Worm (Caenorhabditis elegans) whole organism, L4 larva: ENCODE measurements around the gene ZK470.2.

Experiments used
- F26F4.8 ChIP-seq: fragments of 200-800 bp; sonication (Bioruptor generic); conservative IDR thresholded peaks from 2 replicates; pipeline ENCODE4 v1.3.6; 2022; ENCODE audit warnings: missing genetic modification characterization, missing compliant biosample characterization
- F37D6.2 ChIP-seq: sonication (generic microtip); optimal IDR thresholded peaks from 2 replicates; lab custom pipeline; 2016; ENCODE audit warnings: mild to moderate bottlenecking, missing genetic modification characterization, missing compliant biosample characterization
- F44E2.7 ChIP-seq: fragments of 200-800 bp; sonication (Bioruptor generic); IDR thresholded peaks from 2 replicates; pipeline ENCODE4 v2.1.2; 2022; ENCODE audit warnings: missing genetic modification characterization, missing compliant biosample characterization
- F49E8.2 ChIP-seq: sonication (generic microtip); optimal IDR thresholded peaks from 2 replicates; lab custom pipeline; 2016; ENCODE audit warnings: missing compliant biosample characterization, mild to moderate bottlenecking, missing genetic modification characterization, borderline replicate concordance
- Y105C5A.15 ChIP-seq: fragments of 200-800 bp; sonication (Bioruptor generic); IDR thresholded peaks from 2 replicates; pipeline ENCODE4 v1.3.6; 2022; ENCODE audit warnings: missing genetic modification characterization, missing compliant biosample characterization
- Y75B8A.6 ChIP-seq: fragments of 200-800 bp; sonication (Bioruptor generic); IDR thresholded peaks from 2 replicates; pipeline ENCODE4 v1.3.6; 2022; ENCODE audit warnings: missing genetic modification reagents, missing genetic modification characterization, missing compliant biosample characterization
- ZK337.2 ChIP-seq: fragments of 200-800 bp; sonication (Bioruptor generic); IDR thresholded peaks from 2 replicates; pipeline ENCODE4 v1.3.6; 2022; ENCODE audit warnings: missing genetic modification reagents, missing genetic modification characterization, missing compliant biosample characterization
- ZK546.5 ChIP-seq, 2 experiments: sonication (generic microtip); optimal IDR thresholded peaks; 2 replicates each; lab custom pipeline; 2017; ENCODE audit warnings: missing biosample characterization in 2 of 2, missing genetic modification characterization in 2 of 2
- aha-1 ChIP-seq: fragments of 150-350 bp; peaks from one replicate; lab custom pipeline; 2014; ENCODE audit warnings: missing biosample characterization, missing genetic modification characterization
- ceh-28 ChIP-seq: fragments of 150-350 bp; optimal IDR thresholded peaks from 2 replicates; lab custom pipeline; 2014; ENCODE audit warnings: missing biosample characterization, missing genetic modification reagents, missing genetic modification characterization
- cey-2 ChIP-seq: sonication (generic microtip); optimal IDR thresholded peaks from 3 replicates; lab custom pipeline; 2017; ENCODE audit warnings: missing genetic modification characterization, mild to moderate bottlenecking, missing compliant biosample characterization, antibody characterized with exemption, borderline replicate concordance; ENCODE audit not compliant: insufficient read depth
- daf-16 ChIP-seq, 3 experiments: sonication (generic microtip); optimal IDR thresholded peaks; 2 replicates each; lab custom pipeline; 2016 to 2017; ENCODE audit warnings: missing genetic modification characterization in 3 of 3, missing genetic modification reagents in 3 of 3, mild to moderate bottlenecking in 2 of 3, missing compliant biosample characterization in 2 of 3, missing biosample characterization in 1 of 3, moderate library complexity in 1 of 3
- duxl-1 ChIP-seq: sonication (generic microtip); optimal IDR thresholded peaks from 2 replicates; lab custom pipeline; 2016; ENCODE audit warnings: mild to moderate bottlenecking, missing genetic modification characterization, moderate library complexity, missing compliant biosample characterization; ENCODE audit not compliant: poor library complexity
- jun-1 ChIP-seq: fragments of 150-350 bp; optimal IDR thresholded peaks from 2 replicates; lab custom pipeline; 2014; ENCODE audit warnings: missing biosample characterization, missing genetic modification reagents, missing genetic modification characterization
- lin-1 ChIP-seq: fragments of 200-800 bp; sonication (Bioruptor generic); IDR thresholded peaks from 2 replicates; pipeline ENCODE4 v1.3.6; 2022; ENCODE audit warnings: missing genetic modification reagents, missing genetic modification characterization, missing compliant biosample characterization
- lin-13 ChIP-seq: fragments of 150-350 bp; optimal IDR thresholded peaks from 2 replicates; lab custom pipeline; 2014; ENCODE audit warnings: missing biosample characterization, missing genetic modification reagents, missing genetic modification characterization
- lin-38 ChIP-seq: fragments of 200-800 bp; sonication (Bioruptor generic); IDR thresholded peaks from 2 replicates; pipeline ENCODE4 v1.3.6; 2022; ENCODE audit warnings: missing genetic modification reagents, missing genetic modification characterization, missing compliant biosample characterization
- mes-2 ChIP-seq: sonication (generic microtip); optimal IDR thresholded peaks from 2 replicates; lab custom pipeline; 2016; ENCODE audit warnings: missing genotype, mild to moderate bottlenecking, missing genetic modification characterization, missing compliant biosample characterization; ENCODE audit not compliant: poor library complexity, severe bottlenecking
- mxl-3 ChIP-seq: fragments of 200-800 bp; sonication (Bioruptor generic); optimal IDR thresholded peaks from 2 replicates; lab custom pipeline; 2018; ENCODE audit warnings: mild to moderate bottlenecking, missing genetic modification characterization, missing compliant biosample characterization
- nhr-111 ChIP-seq: fragments of 200-800 bp; sonication (Bioruptor generic); optimal IDR thresholded peaks from 2 replicates; lab custom pipeline; 2018; ENCODE audit warnings: mild to moderate bottlenecking, missing genetic modification characterization, missing compliant biosample characterization
- nhr-25 ChIP-seq: sonication (generic microtip); optimal IDR thresholded peaks from 2 replicates; lab custom pipeline; 2017; ENCODE audit warnings: missing genetic modification characterization, mild to moderate bottlenecking, missing compliant biosample characterization, antibody characterized with exemption, moderate library complexity, borderline replicate concordance; ENCODE audit not compliant: insufficient read depth
- nhr-42 ChIP-seq: fragments of 200-800 bp; sonication (Bioruptor generic); IDR thresholded peaks from 2 replicates; pipeline ENCODE4 v1.3.6; 2022; ENCODE audit warnings: missing genetic modification characterization, missing compliant biosample characterization
- nhr-77 ChIP-seq: fragments of 150-350 bp; optimal IDR thresholded peaks from 2 replicates; lab custom pipeline; 2014; ENCODE audit warnings: missing biosample characterization, missing genetic modification characterization
- saeg-2 ChIP-seq: fragments of 200-800 bp; sonication (Bioruptor generic); IDR thresholded peaks from 2 replicates; pipeline ENCODE4 v1.3.6; 2022; ENCODE audit warnings: missing genetic modification reagents, missing genetic modification characterization, missing compliant biosample characterization
- sdz-12 ChIP-seq: fragments of 200-800 bp; sonication (Bioruptor generic); optimal IDR thresholded peaks from 2 replicates; lab custom pipeline; 2018; ENCODE audit warnings: mild to moderate bottlenecking, missing genetic modification characterization, missing compliant biosample characterization
- skn-1 ChIP-seq: fragments of 150-350 bp; optimal IDR thresholded peaks from 2 replicates; lab custom pipeline; 2014; ENCODE audit warnings: missing biosample characterization, missing genetic modification characterization
- snpc-1.2 ChIP-seq: fragments of 200-800 bp; sonication (Bioruptor generic); IDR thresholded peaks from 2 replicates; pipeline ENCODE4 v1.3.6; 2022; ENCODE audit warnings: missing genetic modification reagents, missing genetic modification characterization, missing compliant biosample characterization
- snpc-4 ChIP-seq: fragments of 150-350 bp; optimal IDR thresholded peaks from 2 replicates; lab custom pipeline; 2014; ENCODE audit warnings: missing biosample characterization, missing genetic modification characterization
- spr-3 ChIP-seq: fragments of 200-800 bp; sonication (Bioruptor generic); optimal IDR thresholded peaks from 2 replicates; lab custom pipeline; 2018; ENCODE audit warnings: mild to moderate bottlenecking, missing genetic modification characterization, missing compliant biosample characterization
- tra-1 ChIP-seq: fragments of 200-800 bp; sonication (Bioruptor generic); IDR thresholded peaks from 2 replicates; pipeline ENCODE4 v1.3.6; 2022; ENCODE audit warnings: missing genetic modification reagents, missing genetic modification characterization, missing compliant biosample characterization
- vab-7 ChIP-seq: fragments of 200-800 bp; sonication (Bioruptor generic); IDR thresholded peaks from 2 replicates; pipeline ENCODE4 v1.3.6; 2022; ENCODE audit warnings: missing genetic modification reagents, missing genetic modification characterization, missing compliant biosample characterization
- zag-1 ChIP-seq: fragments of 150-350 bp; optimal IDR thresholded peaks from 2 replicates; lab custom pipeline; 2014; ENCODE audit warnings: missing biosample characterization, missing genetic modification characterization
- zfp-2 ChIP-seq: sonication (generic microtip); optimal IDR thresholded peaks from 2 replicates; lab custom pipeline; 2016; ENCODE audit warnings: mild to moderate bottlenecking, missing genetic modification characterization, missing compliant biosample characterization
- zfp-3 ChIP-seq: fragments of 200-800 bp; sonication (Bioruptor generic); conservative IDR thresholded peaks from 2 replicates; pipeline ENCODE4 v1.3.6; 2022; ENCODE audit warnings: missing genetic modification reagents, missing genetic modification characterization, missing compliant biosample characterization
- zip-2 ChIP-seq: fragments of 150-350 bp; optimal IDR thresholded peaks from 2 replicates; lab custom pipeline; 2014; ENCODE audit warnings: missing biosample characterization, missing genetic modification characterization
- ztf-7 ChIP-seq: fragments of 150-350 bp; optimal IDR thresholded peaks from 2 replicates; lab custom pipeline; 2014; ENCODE audit warnings: missing biosample characterization, missing genetic modification characterization

The ZK470.2 gene

ce11 chrX:4163391-4163790, 28.4 kb downstream of the ZK470.2 start, which contains the start of gene ZK470.1:
Gene ZK470.1 (plus strand): TSS chrX:4163691.
- no peak for TF ChIP-seq nhr-42
- TF ChIP-seq daf-16 (GFP tag; optimal IDR thresholded peaks at IDR 0.05; lab: Kevin White, UChicago) = no peak
- TF ChIP-seq daf-16 (tag; optimal IDR thresholded peaks at IDR 0.05; lab: Kevin White, UChicago) = no peak
- TF ChIP-seq Y75B8A.6 (GFP tag; lab: Robert Waterston, UW) = no peak
- TF ChIP-seq snpc-1.2 (GFP tag; lab: Robert Waterston, UW) = no peak
- TF ChIP-seq aha-1 (tag; lab: Kevin White, UChicago) = no peak
- no peak for TF ChIP-seq mes-2 (tag; lab: Kevin White, UChicago)
- TF ChIP-seq zip-2 = no peak
- TF ChIP-seq duxl-1 (tag; lab: Kevin White, UChicago) = no peak
- no peak for TF ChIP-seq F44E2.7 (GFP tag; lab: Robert Waterston, UW)
- no peak for TF ChIP-seq mxl-3
- TF ChIP-seq ZK337.2 (GFP tag; lab: Robert Waterston, UW) = no peak
- TF ChIP-seq ceh-28 (tag; lab: Kevin White, UChicago) = no peak
- TF ChIP-seq spr-3 = no peak
- TF ChIP-seq saeg-2 = no peak
- TF ChIP-seq ztf-7 = no peak
- no peak for TF ChIP-seq zag-1
- no peak for TF ChIP-seq tra-1
- TF ChIP-seq, all 104 proteins: peak for 0

ce11 chrX:4167150-4167549, 32.2 kb downstream of the ZK470.2 start, which contains the start of gene ZK470.14:
Gene ZK470.14 (plus strand): TSS chrX:4167450.
- TF ChIP-seq daf-16 (GFP tag; optimal IDR thresholded peaks at IDR 0.05; lab: Kevin White, UChicago) (no peak), daf-16 (tag; optimal IDR thresholded peaks at IDR 0.05; lab: Kevin White, UChicago) (no peak), jun-1 (tag; lab: Kevin White, UChicago) (no peak), aha-1 (tag; lab: Kevin White, UChicago) (peak; percentile 59)

ce11 chrX:4177394-4177793, 42.4 kb downstream of the ZK470.2 start, which contains the start of gene ZK470.6:
Gene ZK470.6 (minus strand): TSS chrX:4177494.
- TF ChIP-seq zfp-2 (tag; lab: Kevin White, UChicago) (no peak), ZK546.5 (tag; optimal IDR thresholded peaks at IDR 0.05; lab: Kevin White, UChicago) (no peak), tra-1 (no peak), skn-1 (no peak), Y105C5A.15 (GFP tag; lab: Robert Waterston, UW) (no peak), F26F4.8 (no peak), lin-13 (GFP tag; lab: Kevin White, UChicago) (no peak), nhr-77 (tag; lab: Kevin White, UChicago) (no peak), nhr-111 (GFP tag; lab: Kevin White, UChicago) (no peak), F37D6.2 (tag; lab: Kevin White, UChicago) (no peak), sdz-12 (no peak), cey-2 (tag; lab: Kevin White, UChicago) (no peak), snpc-4 (tag; lab: Kevin White, UChicago) (no peak), snpc-1.2 (GFP tag; lab: Robert Waterston, UW) (no peak), vab-7 (GFP tag; lab: Robert Waterston, UW) (no peak), F49E8.2 (tag; lab: Kevin White, UChicago) (no peak), nhr-25 (tag; lab: Kevin White, UChicago) (no peak)

- no peak for TF ChIP-seq zfp-3 (GFP tag; lab: Robert Waterston, UW)
- no peak for TF ChIP-seq lin-1 (GFP tag; lab: Robert Waterston, UW)
- no peak for TF ChIP-seq lin-38 (GFP tag; lab: Robert Waterston, UW)
- TF ChIP-seq, all 104 proteins: peak for 0
These were observed 51.7 kb downstream of the ZK470.2 start, which contains the start of gene mrp-6 for ce11 chrX:4186656-4187055. Gene mrp-6 (minus strand): TSS chrX:4186756.
